Worm (Caenorhabditis elegans) whole organism, young adult: Measurements from ENCODE around the gene nfya-1.
"Not testable (repeated sequence)": the region's sequence is repeated elsewhere in the genome, so short reads cannot be mapped to it uniquely, and the experiment has no call there.

ENCODE experiments used
- B0019.2 ChIP-seq: fragments of 200-800 bp; sonication (Bioruptor generic); conservative IDR thresholded peaks from 2 replicates; pipeline ENCODE4 v1.3.6; 2022; ENCODE audit warnings: missing genetic modification reagents, missing genetic modification characterization, missing compliant biosample characterization
- B0035.1 ChIP-seq: sonication (generic microtip); optimal IDR thresholded peaks from 2 replicates; lab custom pipeline; 2016; ENCODE audit warnings: missing genetic modification characterization, mild to moderate bottlenecking, missing compliant biosample characterization, missing genotype, missing genetic modification reagents
- B0261.1 ChIP-seq: sonication (generic microtip); optimal IDR thresholded peaks from 2 replicates; lab custom pipeline; 2016; ENCODE audit warnings: mild to moderate bottlenecking, missing genetic modification characterization, moderate library complexity, missing compliant biosample characterization
- D2030.7 ChIP-seq: fragments of 200-800 bp; sonication (Bioruptor generic); IDR thresholded peaks from 2 replicates; pipeline ENCODE4 v1.3.6; 2022; ENCODE audit warnings: missing genetic modification reagents, missing genetic modification characterization, missing compliant biosample characterization
- F23B12.7 ChIP-seq: sonication (generic microtip); optimal IDR thresholded peaks from 2 replicates; lab custom pipeline; 2017; ENCODE audit warnings: missing genetic modification characterization, mild to moderate bottlenecking, missing compliant biosample characterization, antibody characterized with exemption, moderate library complexity; ENCODE audit not compliant: insufficient read depth
- F55B11.4 ChIP-seq: sonication (generic microtip); optimal IDR thresholded peaks from 2 replicates; lab custom pipeline; 2016; ENCODE audit warnings: missing compliant biosample characterization, missing genetic modification characterization, borderline replicate concordance; ENCODE audit not compliant: insufficient read depth
- F57A8.1 ChIP-seq: fragments of 200-800 bp; sonication (Bioruptor generic); optimal IDR thresholded peaks from 2 replicates; lab custom pipeline; 2018; ENCODE audit warnings: mild to moderate bottlenecking, missing genetic modification characterization, moderate library complexity, missing compliant biosample characterization
- T07F8.4 ChIP-seq: sonication (generic microtip); optimal IDR thresholded peaks from 2 replicates; lab custom pipeline; 2016; ENCODE audit warnings: mild to moderate bottlenecking, missing genetic modification characterization, moderate library complexity, missing compliant biosample characterization
- T26A5.8 ChIP-seq: sonication (generic microtip); optimal IDR thresholded peaks from 2 replicates; lab custom pipeline; 2016; ENCODE audit warnings: missing genetic modification characterization, missing compliant biosample characterization
- Y56A3A.18 ChIP-seq: fragments of 200-800 bp; sonication (Bioruptor generic); IDR thresholded peaks from 2 replicates; pipeline ENCODE4 v1.3.6; 2022; ENCODE audit warnings: missing genetic modification reagents, missing genetic modification characterization, missing compliant biosample characterization
- Y67H2A.10 ChIP-seq: fragments of 200-800 bp; sonication (Bioruptor generic); conservative IDR thresholded peaks from 2 replicates; pipeline ENCODE4 v1.3.6; 2022; ENCODE audit warnings: missing genetic modification reagents, missing genetic modification characterization, missing compliant biosample characterization
- attf-6 ChIP-seq: fragments of 200-800 bp; sonication (Bioruptor generic); IDR thresholded peaks from 2 replicates; pipeline ENCODE4 v1.3.6; 2022; ENCODE audit warnings: missing genetic modification reagents, missing genetic modification characterization, missing compliant biosample characterization
- ccch-3 ChIP-seq: fragments of 200-800 bp; sonication (Bioruptor generic); optimal IDR thresholded peaks from 2 replicates; lab custom pipeline; 2018; ENCODE audit warnings: mild to moderate bottlenecking, missing genetic modification characterization, missing compliant biosample characterization
- cebp-1 ChIP-seq, 2 experiments: fragments of 200-800 bp in 1 of 2; sonication (Bioruptor generic) in 1 of 2; sonication (generic microtip) in 1 of 2; IDR thresholded peaks in 1 of 2; optimal IDR thresholded peaks in 1 of 2; 2 replicates each; pipeline versions ENCODE4 v1.3.6 to Lab custom; 2017 to 2022; ENCODE audit warnings: missing compliant biosample characterization in 2 of 2, missing genetic modification characterization in 2 of 2, mild to moderate bottlenecking in 1 of 2, missing genetic modification reagents in 1 of 2, moderate library complexity in 1 of 2
- ceh-100 ChIP-seq: fragments of 200-800 bp; sonication (Bioruptor generic); IDR thresholded peaks from 2 replicates; pipeline ENCODE4 v1.3.6; 2022; ENCODE audit warnings: missing genetic modification reagents, missing genetic modification characterization, missing compliant biosample characterization
- dpff-1 ChIP-seq: sonication (generic microtip); optimal IDR thresholded peaks from 2 replicates; lab custom pipeline; 2017; ENCODE audit warnings: mild to moderate bottlenecking, missing genetic modification characterization, missing compliant biosample characterization
- gei-17 ChIP-seq: fragments of 200-800 bp; sonication (Bioruptor generic); optimal IDR thresholded peaks from 2 replicates; lab custom pipeline; 2018; ENCODE audit warnings: mild to moderate bottlenecking, missing genetic modification characterization, missing compliant biosample characterization
- hmg-1.2 ChIP-seq: fragments of 200-800 bp; sonication (Bioruptor generic); IDR thresholded peaks from 2 replicates; pipeline ENCODE4 v1.3.6; 2022; ENCODE audit warnings: missing genetic modification reagents, missing genetic modification characterization, missing compliant biosample characterization
- hrde-1 ChIP-seq: sonication (generic microtip); optimal IDR thresholded peaks from 2 replicates; lab custom pipeline; 2016; ENCODE audit warnings: missing genetic modification characterization, mild to moderate bottlenecking, missing compliant biosample characterization, moderate library complexity, missing genotype, missing genetic modification reagents, borderline replicate concordance
- hsf-1 ChIP-seq: fragments of 200-800 bp; sonication (Bioruptor generic); IDR thresholded peaks from 2 replicates; pipeline ENCODE4 v1.3.6; 2022; ENCODE audit warnings: missing genetic modification reagents, missing genetic modification characterization, missing compliant biosample characterization
- lag-1 ChIP-seq: fragments of 200-800 bp; sonication (Bioruptor generic); IDR thresholded peaks from 2 replicates; pipeline ENCODE4 v1.3.6; 2022; ENCODE audit warnings: missing genetic modification reagents, missing genetic modification characterization, missing compliant biosample characterization
- lin-40 ChIP-seq: sonication (generic microtip); optimal IDR thresholded peaks from 2 replicates; lab custom pipeline; 2016; ENCODE audit warnings: missing genetic modification characterization, mild to moderate bottlenecking, missing compliant biosample characterization, missing genotype, missing genetic modification reagents
- madf-8 ChIP-seq: fragments of 200-800 bp; sonication (Bioruptor generic); conservative IDR thresholded peaks from 2 replicates; pipeline ENCODE4 v1.3.6; 2022; ENCODE audit warnings: missing genetic modification reagents, missing genetic modification characterization, missing compliant biosample characterization
- mel-28 ChIP-seq: sonication (generic microtip); optimal IDR thresholded peaks from 2 replicates; lab custom pipeline; 2016; ENCODE audit warnings: borderline replicate concordance, mild to moderate bottlenecking, missing genetic modification characterization, missing compliant biosample characterization
- mxl-1 ChIP-seq: sonication (generic microtip); optimal IDR thresholded peaks from 2 replicates; lab custom pipeline; 2016; ENCODE audit warnings: missing genetic modification characterization, missing compliant biosample characterization
- nfyb-1 ChIP-seq: fragments of 200-800 bp; sonication (Bioruptor generic); IDR thresholded peaks from 2 replicates; pipeline ENCODE4 v1.3.6; 2022; ENCODE audit warnings: missing genetic modification reagents, missing genetic modification characterization, missing compliant biosample characterization
- nhr-179 ChIP-seq: sonication (generic microtip); optimal IDR thresholded peaks from 2 replicates; lab custom pipeline; 2016; ENCODE audit warnings: mild to moderate bottlenecking, missing genetic modification characterization, missing compliant biosample characterization
- nhr-80 ChIP-seq: sonication (generic microtip); optimal IDR thresholded peaks from 2 replicates; lab custom pipeline; 2016; ENCODE audit warnings: missing genetic modification characterization, missing compliant biosample characterization
- nhr-90 ChIP-seq: sonication (generic microtip); optimal IDR thresholded peaks from 2 replicates; lab custom pipeline; 2016; ENCODE audit warnings: missing genotype, mild to moderate bottlenecking, missing genetic modification characterization, missing compliant biosample characterization
- pbrm-1 ChIP-seq: fragments of 200-800 bp; sonication (Bioruptor generic); IDR thresholded peaks from 2 replicates; pipeline ENCODE4 v1.3.6; 2022; ENCODE audit warnings: missing genetic modification reagents, missing genetic modification characterization, missing compliant biosample characterization
- rcor-1 ChIP-seq: fragments of 200-800 bp; sonication (Bioruptor generic); IDR thresholded peaks from 2 replicates; pipeline ENCODE4 v1.3.6; 2022; ENCODE audit warnings: missing genetic modification reagents, missing genetic modification characterization, missing compliant biosample characterization
- rec-8 ChIP-seq, 2 experiments: sonication (generic microtip); optimal IDR thresholded peaks; 2 replicates each; lab custom pipeline; 2016; ENCODE audit warnings: mild to moderate bottlenecking in 2 of 2, missing genetic modification characterization in 2 of 2, missing genetic modification reagents in 2 of 2, missing genotype in 2 of 2, missing biosample characterization in 1 of 2, missing compliant biosample characterization in 1 of 2, moderate library complexity in 1 of 2
- repo-1 ChIP-seq: sonication (generic microtip); optimal IDR thresholded peaks from 2 replicates; lab custom pipeline; 2017; ENCODE audit warnings: mild to moderate bottlenecking, missing genetic modification characterization, missing compliant biosample characterization
- sea-2 ChIP-seq: fragments of 200-800 bp; sonication (Bioruptor generic); IDR thresholded peaks from 2 replicates; pipeline ENCODE4 v1.3.6; 2022; ENCODE audit warnings: missing genetic modification characterization, missing compliant biosample characterization
- sptf-2 ChIP-seq: fragments of 200-800 bp; sonication (Bioruptor generic); optimal IDR thresholded peaks from 2 replicates; lab custom pipeline; 2018; ENCODE audit warnings: mild to moderate bottlenecking, missing genetic modification characterization, missing compliant biosample characterization
- unc-130 ChIP-seq: sonication (generic microtip); optimal IDR thresholded peaks from 2 replicates; lab custom pipeline; 2016; ENCODE audit warnings: missing genetic modification reagents, missing genetic modification characterization, missing compliant biosample characterization
- zfh-2 ChIP-seq: fragments of 200-800 bp; sonication (Bioruptor generic); conservative IDR thresholded peaks from 2 replicates; pipeline ENCODE4 v1.3.6; 2022; ENCODE audit warnings: missing genetic modification reagents, missing genetic modification characterization, missing compliant biosample characterization
- zim-3 ChIP-seq: sonication (generic microtip); optimal IDR thresholded peaks from 2 replicates; lab custom pipeline; 2017; ENCODE audit warnings: mild to moderate bottlenecking, missing genetic modification characterization, moderate library complexity, missing compliant biosample characterization
- ztf-22 ChIP-seq: fragments of 200-800 bp; sonication (Bioruptor generic); optimal IDR thresholded peaks from 2 replicates; lab custom pipeline; 2018; ENCODE audit warnings: mild to moderate bottlenecking, missing genetic modification characterization, moderate library complexity, missing compliant biosample characterization
- ztf-28 ChIP-seq: fragments of 200-800 bp; sonication (Bioruptor generic); IDR thresholded peaks from 2 replicates; pipeline ENCODE4 v1.3.6; 2022; ENCODE audit warnings: missing genetic modification reagents, missing genetic modification characterization, missing compliant biosample characterization

The nfya-1 gene

ce11 chrX:11961103-11961502 is 14.5 kb upstream of the nfya-1 start, which contains the start of gene C49F5.13:
C49F5.13 (plus strand) TSS chrX:11961403.
- TF ChIP-seq Y56A3A.18 (GFP tag; lab: Robert Waterston, UW); lag-1 (GFP tag; lab: Robert Waterston, UW); hsf-1: not testable (repeated sequence)

ce11 chrX:11959838-11960237 is 13.2 kb upstream of the nfya-1 start, which contains the start of gene C49F5.8:
C49F5.8 (plus strand) TSS chrX:11960138.
- TF ChIP-seq zfh-2 (GFP tag; lab: Robert Waterston, UW) (no peak), nhr-80 (tag; lab: Kevin White, UChicago) (peak; percentile 7)

- no peak for TF ChIP-seq nhr-90 (tag; lab: Kevin White, UChicago)
- TF ChIP-seq sptf-2 (GFP tag; lab: Kevin White, UChicago): no peak
- no peak for TF ChIP-seq lin-40 (tag; lab: Kevin White, UChicago)
- TF ChIP-seq B0035.1 (tag; lab: Kevin White, UChicago): no peak
- TF ChIP-seq attf-6: no peak
- TF ChIP-seq F23B12.7: no peak
- no peak for TF ChIP-seq nfyb-1 (GFP tag; lab: Robert Waterston, UW)
- TF ChIP-seq rec-8 (tag; optimal IDR thresholded peaks at IDR 0.05; lab: Kevin White, UChicago): no peak
- no peak for TF ChIP-seq ztf-22 (GFP tag; lab: Kevin White, UChicago)
- no peak for TF ChIP-seq F57A8.1
- TF ChIP-seq unc-130 (GFP tag; lab: Kevin White, UChicago): no peak
- no peak for TF ChIP-seq B0261.1 (tag; lab: Kevin White, UChicago)
- TF ChIP-seq mel-28 (tag; lab: Kevin White, UChicago): no peak
- TF ChIP-seq repo-1 (tag; lab: Kevin White, UChicago): no peak
- no peak for TF ChIP-seq ceh-100
- TF ChIP-seq rcor-1 (GFP tag; lab: Robert Waterston, UW): no peak
- TF ChIP-seq B0019.2: no peak
Observed at ce11 chrX:11957246-11957645, 10.6 kb upstream of the nfya-1 start, which contains the start of gene T08D10.5. T08D10.5 (plus strand) TSS chrX:11957546.

ce11 chrX:11955125-11955524 is 8.5 kb upstream of the nfya-1 start, which contains the start of gene T08D10.3:
T08D10.3 (plus strand) TSS chrX:11955425.
- TF ChIP-seq ztf-28 (no peak), cebp-1 (GFP tag; IDR thresholded peaks at IDR 0.05; lab: Robert Waterston, UW) (no peak), cebp-1 (tag; optimal IDR thresholded peaks at IDR 0.05; lab: Kevin White, UChicago) (no peak), F55B11.4 (tag; lab: Kevin White, UChicago) (no peak), T26A5.8 (tag; lab: Kevin White, UChicago) (no peak), nhr-80 (tag; lab: Kevin White, UChicago) (peak; percentile 8), ccch-3 (GFP tag; lab: Kevin White, UChicago) (no peak), unc-130 (GFP tag; lab: Kevin White, UChicago) (no peak), madf-8 (GFP tag; lab: Robert Waterston, UW) (no peak)

- TF ChIP-seq mxl-1 (no peak), dpff-1 (tag; lab: Kevin White, UChicago) (no peak), nfyb-1 (GFP tag; lab: Robert Waterston, UW) (no peak), zim-3 (tag; lab: Kevin White, UChicago) (no peak), pbrm-1 (no peak), F57A8.1 (no peak), sea-2 (no peak), B0019.2 (no peak), ztf-22 (GFP tag; lab: Kevin White, UChicago) (no peak), hrde-1 (tag; lab: Kevin White, UChicago) (no peak), hmg-1.2 (GFP tag; lab: Robert Waterston, UW) (no peak), D2030.7 (GFP tag; lab: Robert Waterston, UW) (no peak), Y67H2A.10 (GFP tag; lab: Robert Waterston, UW) (no peak), nhr-179 (no peak), gei-17 (GFP tag; lab: Kevin White, UChicago) (no peak), T07F8.4 (tag; lab: Kevin White, UChicago) (no peak)
Observed at ce11 chrX:11953229-11953628, 6.6 kb upstream of the nfya-1 start, which contains the start of gene T08D10.4. T08D10.4 (minus strand) TSS chrX:11953329.
